Worm (Caenorhabditis elegans): ENCODE measurements around the gene C52E4.7.
"Not testable (repeated sequence)": the region's sequence is repeated elsewhere in the genome, so short reads cannot be mapped to it uniquely, and the experiment has no call there.

Gene C52E4.7

DNA sequence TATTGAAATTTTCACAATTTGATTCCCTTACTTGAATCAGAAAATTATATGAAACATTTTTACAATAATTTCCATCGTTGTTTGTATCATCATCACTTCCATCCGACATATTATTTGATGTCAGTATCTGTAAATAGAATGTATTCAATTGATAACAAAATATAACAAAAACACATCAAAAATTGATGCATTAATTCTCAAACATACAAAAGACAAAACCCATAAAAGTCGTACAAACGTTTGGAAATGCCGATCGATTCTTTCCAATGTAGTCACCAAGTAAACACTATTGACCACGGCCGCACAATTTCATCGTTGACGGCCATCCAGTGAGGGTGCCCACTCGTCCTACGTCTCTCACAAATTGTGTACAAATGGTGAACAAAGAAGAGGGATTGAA lies 19.2 kb downstream of the C52E4.7 start, which contains the start of gene add-2:
add-2 (minus strand) TSS at position 109 of the 400 bp plus-strand sequence.
- no peak for TF ChIP-seq pax-1 (tag; optimal IDR thresholded peaks at IDR 0.05)
- TF ChIP-seq dmd-4 (tag; optimal IDR thresholded peaks at IDR 0.05; ENCODE audit: borderline replicate concordance): no peak
- TF ChIP-seq tbx-7 (tag; optimal IDR thresholded peaks at IDR 0.05): no peak
- no peak for TF ChIP-seq unc-86 (tag; optimal IDR thresholded peaks at IDR 0.05)
- no peak for TF ChIP-seq ceh-6 (GFP tag; optimal IDR thresholded peaks at IDR 0.05)
- no peak for TF ChIP-seq ceh-14 (tag; optimal IDR thresholded peaks at IDR 0.05)
- no peak for TF ChIP-seq elt-4 (tag; optimal IDR thresholded peaks at IDR 0.05)
- no peak for TF ChIP-seq eyg-1 (tag; optimal IDR thresholded peaks at IDR 0.05)
- TF ChIP-seq mec-3 (tag; optimal IDR thresholded peaks at IDR 0.05; ENCODE audit: borderline replicate concordance): no peak
- TF ChIP-seq ceh-18 (tag; optimal IDR thresholded peaks at IDR 0.05): no peak
- TF ChIP-seq pros-1 (tag; optimal IDR thresholded peaks at IDR 0.05): no peak
- TF ChIP-seq ama-1 (optimal IDR thresholded peaks at IDR 0.05): no peak
- TF ChIP-seq ztf-16 (tag; optimal IDR thresholded peaks at IDR 0.05): no peak
- TF ChIP-seq sdc-2 (tag; optimal IDR thresholded peaks at IDR 0.05): no peak

DNA sequence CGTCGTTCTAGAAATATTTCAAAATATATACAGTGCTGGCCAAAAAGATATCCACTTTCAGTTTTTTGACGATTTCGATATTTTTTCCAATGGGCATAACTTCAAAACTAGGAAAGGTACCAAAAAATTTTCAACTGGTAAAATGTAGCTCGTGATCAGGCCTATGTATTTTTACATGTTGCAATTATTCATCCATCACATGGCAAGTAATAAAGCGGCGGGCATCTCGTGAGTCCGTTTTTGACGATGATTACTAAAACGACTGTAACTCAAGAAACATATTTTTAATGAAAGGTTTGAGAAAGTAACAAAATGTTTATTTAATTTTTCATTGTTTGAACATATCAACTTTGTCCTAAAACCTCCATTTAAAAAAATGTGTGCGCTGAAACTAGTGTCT lies 25.9 kb downstream of the C52E4.7 start, which contains the start of gene F10C2.3:
F10C2.3 (plus strand) TSS at position 301 of the 400 bp plus-strand sequence.
- not testable (repeated sequence) for TF ChIP-seq sox-4, elt-4, ceh-2 (tag; optimal IDR thresholded peaks at IDR 0.05)

DNA sequence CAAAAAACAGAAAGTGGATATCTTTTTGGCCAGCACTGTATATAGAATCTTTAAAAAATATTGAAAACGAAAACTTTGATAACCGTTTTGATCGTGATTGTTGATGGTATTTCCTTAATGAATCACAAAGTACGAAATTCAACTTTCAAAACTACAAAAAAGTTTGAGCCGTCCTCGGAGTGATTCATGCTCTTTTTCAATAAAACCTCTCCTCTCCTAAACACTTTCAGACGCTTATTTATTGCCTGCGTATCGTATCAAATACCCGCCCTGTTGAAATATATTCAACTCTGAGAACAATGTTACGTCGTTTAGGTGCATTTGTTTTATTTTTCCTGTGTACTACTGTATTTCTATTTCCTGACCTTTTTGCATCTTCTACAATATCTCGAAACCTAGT lies 26.8 kb downstream of the C52E4.7 start:
- no peak for TF ChIP-seq lim-6 (tag; optimal IDR thresholded peaks at IDR 0.05)
- no peak for TF ChIP-seq ceh-31 (tag; optimal IDR thresholded peaks at IDR 0.05)
- no peak for TF ChIP-seq sox-4 (tag; optimal IDR thresholded peaks at IDR 0.05)
- no peak for TF ChIP-seq hlh-8 (tag; optimal IDR thresholded peaks at IDR 0.05)
- TF ChIP-seq ztf-16 (tag; optimal IDR thresholded peaks at IDR 0.05): no peak
- TF ChIP-seq nhr-11 (tag; optimal IDR thresholded peaks at IDR 0.05): no peak
- TF ChIP-seq unc-55 (GFP tag; optimal IDR thresholded peaks at IDR 0.05): no peak
- no peak for TF ChIP-seq fkh-6 (tag; optimal IDR thresholded peaks at IDR 0.05)
- no peak for TF ChIP-seq fkh-10 (GFP tag; optimal IDR thresholded peaks at IDR 0.05)
- no peak for TF ChIP-seq ceh-22 (tag; optimal IDR thresholded peaks at IDR 0.05)
- no peak for TF ChIP-seq hlh-6 (tag; optimal IDR thresholded peaks at IDR 0.05)
- no peak for TF ChIP-seq ceh-34 (tag; optimal IDR thresholded peaks at IDR 0.05)
- no peak for TF ChIP-seq ceh-9 (tag; optimal IDR thresholded peaks at IDR 0.05)
- TF ChIP-seq madf-2 (tag; optimal IDR thresholded peaks at IDR 0.05): no peak
- no peak for TF ChIP-seq ceh-6 (GFP tag; optimal IDR thresholded peaks at IDR 0.05)

DNA sequence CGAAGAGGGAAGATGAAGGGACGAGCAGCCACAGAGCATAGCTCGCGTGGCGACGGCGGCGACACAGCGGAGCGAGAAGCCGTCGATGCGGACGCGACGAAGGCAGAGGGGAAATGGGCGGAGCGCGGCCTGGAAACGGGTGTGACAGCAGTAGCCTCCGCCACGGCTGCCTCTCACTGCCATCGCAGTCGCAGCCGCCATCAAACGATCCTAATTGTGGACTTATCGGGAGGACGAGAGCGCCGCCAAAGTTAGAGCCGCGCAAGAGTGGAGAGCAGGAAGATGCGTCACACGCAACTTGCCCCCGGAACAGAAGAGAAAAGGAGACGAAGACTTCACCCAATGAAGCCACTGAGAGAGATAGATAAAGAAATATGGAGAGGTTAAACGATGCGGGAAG lies 30.2 kb downstream of the C52E4.7 start:
- TF ChIP-seq ceh-34 (tag; optimal IDR thresholded peaks at IDR 0.05): peak; percentile 26
- peak; percentile 12 for TF ChIP-seq tbx-7 (tag; optimal IDR thresholded peaks at IDR 0.05)
- TF ChIP-seq ahr-1 (tag; optimal IDR thresholded peaks at IDR 0.05): no peak
- TF ChIP-seq fkh-10 (GFP tag; optimal IDR thresholded peaks at IDR 0.05): no peak
- TF ChIP-seq unc-3 (GFP tag; conservative IDR thresholded peaks at IDR 0.05): 0 out of 2 replicates have a peak, but pooled peaks have one; percentile 16
- no peak for TF ChIP-seq unc-3 (tag; optimal IDR thresholded peaks at IDR 0.05)
- TF ChIP-seq ceh-24 (tag; optimal IDR thresholded peaks at IDR 0.05): no peak
- peak; percentile 25 for TF ChIP-seq ceh-18 (tag; optimal IDR thresholded peaks at IDR 0.05)
- TF ChIP-seq ceh-9 (tag; optimal IDR thresholded peaks at IDR 0.05): no peak
- no peak for TF ChIP-seq sox-4 (tag; optimal IDR thresholded peaks at IDR 0.05)
- no peak for TF ChIP-seq unc-55 (GFP tag; optimal IDR thresholded peaks at IDR 0.05)
- TF ChIP-seq nhr-11 (tag; optimal IDR thresholded peaks at IDR 0.05): no peak
- TF ChIP-seq pax-1 (tag; optimal IDR thresholded peaks at IDR 0.05): no peak
- no peak for TF ChIP-seq ttx-3 (tag; optimal IDR thresholded peaks at IDR 0.05)
- TF ChIP-seq hlh-30 (tag; optimal IDR thresholded peaks at IDR 0.05; ENCODE audit: insufficient read depth): no peak
- no peak for TF ChIP-seq hlh-8 (tag; optimal IDR thresholded peaks at IDR 0.05)
- peak; percentile 43 for TF ChIP-seq C08G9.2 (tag; optimal IDR thresholded peaks at IDR 0.05)
- no peak for TF ChIP-seq gmeb-2 (tag; optimal IDR thresholded peaks at IDR 0.05)
- no peak for TF ChIP-seq pha-4 (tag; optimal IDR thresholded peaks at IDR 0.05)
- TF ChIP-seq npax-4 (tag; optimal IDR thresholded peaks at IDR 0.05): no peak
- TF ChIP-seq ceh-2 (tag; optimal IDR thresholded peaks at IDR 0.05): no peak
- no peak for TF ChIP-seq dmd-4 (tag; optimal IDR thresholded peaks at IDR 0.05; ENCODE audit: borderline replicate concordance)
- TF ChIP-seq dve-1 (tag; optimal IDR thresholded peaks at IDR 0.05): no peak
- TF ChIP-seq hlh-15 (tag; optimal IDR thresholded peaks at IDR 0.05): no peak
- peak; percentile 59 for TF ChIP-seq elt-4 (tag; optimal IDR thresholded peaks at IDR 0.05)
- no peak for TF ChIP-seq T23F11.4 (GFP tag; optimal IDR thresholded peaks at IDR 0.05)
- TF ChIP-seq ceh-14 (tag; optimal IDR thresholded peaks at IDR 0.05): peak; percentile 1
- no peak for TF ChIP-seq pag-3 (tag; optimal IDR thresholded peaks at IDR 0.05; ENCODE audit: borderline replicate concordance)
- no peak for TF ChIP-seq sox-2 (GFP tag; IDR thresholded peaks at IDR 0.05)
- TF ChIP-seq pros-1 (tag; optimal IDR thresholded peaks at IDR 0.05): no peak
- TF ChIP-seq ceh-48 (tag; optimal IDR thresholded peaks at IDR 0.05): peak; percentile 18
- no peak for TF ChIP-seq pat-9 (tag; optimal IDR thresholded peaks at IDR 0.05)
- TF ChIP-seq ama-1 (optimal IDR thresholded peaks at IDR 0.05): no peak
- TF ChIP-seq hlh-6 (tag; optimal IDR thresholded peaks at IDR 0.05): peak; percentile 43
